Fruit fly (Drosophila melanogaster): Measurements from ENCODE around the gene CG33769.
"Not testable (repeated sequence)": the region's sequence is repeated elsewhere in the genome, so short reads cannot be mapped to it uniquely, and the experiment has no call there.

CG33769 gene

DNA sequence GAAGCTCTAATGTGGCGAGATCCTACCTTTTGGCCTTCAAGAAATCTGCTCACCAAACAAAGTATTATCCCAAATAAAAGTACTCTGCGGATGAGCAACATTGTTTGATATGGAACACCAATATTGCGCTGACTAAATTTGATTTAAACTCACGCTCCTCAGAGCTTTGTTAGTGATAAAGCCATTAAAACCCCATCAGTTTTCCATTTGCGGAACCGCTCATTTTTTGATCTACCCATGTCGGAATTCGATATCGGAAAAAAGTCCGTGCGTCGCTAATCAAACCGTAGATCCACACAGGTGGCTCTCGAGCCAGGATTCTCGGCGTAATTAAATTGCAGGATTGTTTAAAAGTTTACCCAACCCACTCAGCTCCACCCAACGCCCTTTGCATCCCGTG lies 4.7 kb downstream of the CG33769 start, which contains the start of gene CG33772:
TSS of gene CG33772 (minus strand) at position 101 of the 400 bp plus-strand sequence.
- TF ChIP-seq usp (GFP tag; optimal IDR thresholded peaks at IDR 0.05) (no peak), Dll (optimal IDR thresholded peaks at IDR 0.05) (no peak), EcR (GFP tag; optimal IDR thresholded peaks at IDR 0.05) (no peak), pan (optimal IDR thresholded peaks at IDR 0.05) (no peak), psq (optimal IDR thresholded peaks at IDR 0.05) (no peak), CG8478 (optimal IDR thresholded peaks at IDR 0.05) (no peak)

DNA sequence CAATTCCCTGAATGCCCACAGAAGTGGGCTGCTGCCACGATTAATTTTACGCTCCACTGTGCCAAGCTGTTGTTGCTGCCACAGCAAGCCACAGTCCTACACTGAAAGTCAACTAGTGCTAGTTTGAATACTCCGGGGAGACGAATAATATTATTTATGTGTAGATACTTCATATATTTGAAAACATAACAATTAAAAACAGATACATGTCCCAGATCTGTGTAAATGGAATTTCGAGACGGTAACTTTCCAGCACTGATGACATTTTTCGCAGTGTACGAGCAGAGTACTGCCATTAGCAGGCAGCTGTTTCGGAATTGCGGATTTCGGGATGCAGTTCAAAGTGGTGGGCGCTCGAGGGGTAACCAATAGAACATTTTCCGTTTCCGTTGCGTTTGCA lies 17.4 kb downstream of the CG33769 start:
- TF ChIP-seq usp (GFP tag; optimal IDR thresholded peaks at IDR 0.05): no peak
- no peak for TF ChIP-seq CG8478 (optimal IDR thresholded peaks at IDR 0.05)
- TF ChIP-seq EcR (GFP tag; optimal IDR thresholded peaks at IDR 0.05): no peak
- TF ChIP-seq pan (optimal IDR thresholded peaks at IDR 0.05): no peak
- TF ChIP-seq psq (optimal IDR thresholded peaks at IDR 0.05): no peak
- no peak for TF ChIP-seq Dll (optimal IDR thresholded peaks at IDR 0.05)

DNA sequence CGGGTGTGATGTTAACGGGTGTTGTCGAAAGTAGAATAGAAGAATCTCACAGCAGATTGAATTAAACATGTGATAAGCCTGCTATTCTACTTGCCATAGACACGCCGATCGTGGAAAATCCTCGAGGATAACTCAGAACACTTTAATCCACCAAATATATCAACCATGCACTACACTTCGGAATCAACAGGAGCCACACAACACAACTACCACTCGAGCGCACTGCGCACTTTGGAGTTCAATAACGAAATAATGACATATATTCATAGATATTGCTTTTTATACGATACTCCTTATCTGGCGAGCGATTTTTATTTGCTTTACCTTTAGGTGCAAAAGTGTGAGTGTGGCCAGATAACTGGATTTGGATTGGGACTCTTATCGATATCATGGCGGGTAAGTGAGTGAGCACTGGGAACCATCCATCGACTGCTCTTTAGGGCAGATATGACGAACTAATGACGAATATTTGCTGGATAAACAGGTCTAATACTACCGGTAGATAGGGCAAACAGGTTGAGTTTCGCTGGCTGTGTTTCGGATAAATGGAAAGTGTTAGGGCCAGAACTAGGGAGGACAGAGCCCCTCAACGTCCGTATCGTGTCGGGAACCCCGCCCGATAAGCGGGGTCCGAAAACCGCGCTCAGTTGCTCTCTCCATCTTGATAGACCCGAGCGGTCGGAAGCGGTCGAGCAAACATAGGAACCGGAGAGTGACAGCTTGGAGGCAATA lies 21.7 kb downstream of the CG33769 start, which contains the start of gene Jhbp6:
TSS of gene Jhbp6 (plus strand) at position 682 of the 732 bp plus-strand sequence.
- TF ChIP-seq usp (GFP tag; optimal IDR thresholded peaks at IDR 0.05) (no peak), EcR (GFP tag; optimal IDR thresholded peaks at IDR 0.05) (no peak), CG8478 (optimal IDR thresholded peaks at IDR 0.05) (no peak)

DNA sequence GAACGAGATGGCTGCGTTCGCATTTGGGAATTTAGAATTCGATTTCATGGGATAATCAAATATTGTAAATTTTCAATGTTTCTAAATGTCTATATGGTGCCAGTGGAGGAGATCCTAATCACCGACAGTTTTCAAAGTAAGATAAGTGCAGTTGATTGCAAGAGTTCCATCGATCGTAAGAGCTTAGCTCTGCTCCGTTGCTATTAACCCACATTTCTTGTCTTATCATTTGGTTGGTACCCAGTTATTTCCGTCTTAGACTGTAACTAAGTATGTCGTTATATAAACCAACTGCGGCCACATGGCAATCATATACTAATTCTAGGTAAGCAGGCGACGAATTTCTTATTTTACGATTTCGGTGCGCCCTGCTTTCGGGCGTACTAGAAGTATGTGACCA lies 22.4 kb downstream of the CG33769 start:
- TF ChIP-seq usp (GFP tag; optimal IDR thresholded peaks at IDR 0.05) (no peak), pan (optimal IDR thresholded peaks at IDR 0.05) (no peak), Dll (optimal IDR thresholded peaks at IDR 0.05) (no peak), psq (optimal IDR thresholded peaks at IDR 0.05) (no peak), CG8478 (optimal IDR thresholded peaks at IDR 0.05) (no peak), EcR (GFP tag; optimal IDR thresholded peaks at IDR 0.05) (no peak)

DNA sequence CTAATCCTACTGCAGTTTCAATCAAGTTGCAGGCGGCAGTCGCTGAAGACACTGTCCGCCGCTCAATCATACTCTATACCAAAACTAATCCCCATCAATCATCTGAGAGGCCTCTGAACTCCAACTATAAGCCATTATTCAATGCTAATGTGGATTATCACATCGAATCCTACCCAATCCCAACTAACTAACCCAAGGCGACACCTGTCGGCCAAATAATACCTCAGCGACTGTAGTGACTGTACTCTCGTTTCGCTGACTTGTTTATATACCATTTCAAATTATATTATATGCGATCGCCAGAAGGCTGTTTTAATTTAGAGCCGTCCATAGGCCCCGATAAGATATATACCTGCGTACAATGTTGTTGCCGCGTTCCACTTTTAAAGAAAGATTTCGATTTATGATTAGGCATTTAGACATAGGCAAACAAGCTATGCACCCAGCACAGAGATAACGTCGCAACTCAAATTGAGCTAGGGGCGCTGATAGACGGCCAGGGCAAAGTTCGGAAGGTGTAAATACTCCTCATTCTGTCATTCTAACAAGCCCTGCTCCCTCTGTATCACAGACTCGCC lies 24.1 kb downstream of the CG33769 start:
- no peak for TF ChIP-seq pan (optimal IDR thresholded peaks at IDR 0.05)
- no peak for TF ChIP-seq CG8478 (optimal IDR thresholded peaks at IDR 0.05)
- no peak for TF ChIP-seq usp (GFP tag; optimal IDR thresholded peaks at IDR 0.05)

DNA sequence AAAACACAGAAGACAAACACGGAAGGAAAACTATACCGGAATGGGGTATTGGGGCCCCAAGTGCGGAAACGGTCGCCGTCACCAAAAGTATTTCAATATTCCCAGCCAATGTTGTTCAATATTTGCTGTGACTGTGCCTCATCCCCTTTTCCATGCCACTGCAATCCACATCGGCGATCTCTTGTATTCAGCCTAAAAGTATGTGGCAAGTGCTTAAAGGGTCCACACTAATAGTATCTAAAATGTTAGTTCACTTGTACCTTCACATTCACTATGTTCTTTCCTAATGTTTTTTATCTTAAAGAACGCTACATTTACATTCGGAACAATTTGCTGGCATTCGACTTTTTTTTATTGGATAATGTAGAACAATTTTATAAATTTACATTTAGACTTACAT lies 33.2 kb downstream of the CG33769 start:
- TF ChIP-seq usp (GFP tag; optimal IDR thresholded peaks at IDR 0.05): no peak
- TF ChIP-seq pan (optimal IDR thresholded peaks at IDR 0.05): no peak
- TF ChIP-seq Dll (optimal IDR thresholded peaks at IDR 0.05): no peak
- no peak for TF ChIP-seq EcR (GFP tag; optimal IDR thresholded peaks at IDR 0.05)
- TF ChIP-seq psq (optimal IDR thresholded peaks at IDR 0.05): no peak

DNA sequence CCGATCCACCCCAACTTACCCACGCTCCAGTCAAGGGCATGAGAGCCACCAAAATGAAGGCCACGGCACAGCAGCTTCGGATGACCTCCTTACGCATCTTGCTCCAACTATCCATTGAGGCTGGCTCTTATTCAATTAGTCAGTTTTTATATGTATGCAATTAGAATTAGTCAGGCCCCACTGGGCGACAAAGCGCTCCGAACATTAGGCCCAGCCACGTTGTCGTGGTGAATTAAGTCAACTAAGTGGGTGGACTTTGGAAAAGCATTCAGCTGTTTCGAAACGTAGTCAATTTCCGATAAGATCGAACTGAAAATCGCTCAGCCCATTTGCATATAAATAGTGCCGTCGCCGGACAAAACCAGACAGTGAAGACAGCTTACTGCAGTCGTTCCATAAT lies 39.3 kb downstream of the CG33769 start, which contains the start of the genes CG14455 and CG14456:
TSS of gene CG14455 (minus strand) at position 101 of the 400 bp plus-strand sequence.
TSS of gene CG14456 (plus strand) at position 236 of the 400 bp plus-strand sequence.
- no peak for TF ChIP-seq usp (GFP tag; optimal IDR thresholded peaks at IDR 0.05)
- no peak for TF ChIP-seq EcR (GFP tag; optimal IDR thresholded peaks at IDR 0.05)
- TF ChIP-seq Dll (optimal IDR thresholded peaks at IDR 0.05): no peak
- no peak for TF ChIP-seq psq (optimal IDR thresholded peaks at IDR 0.05)
- TF ChIP-seq pan (optimal IDR thresholded peaks at IDR 0.05): no peak
- TF ChIP-seq CG8478 (optimal IDR thresholded peaks at IDR 0.05): no peak

DNA sequence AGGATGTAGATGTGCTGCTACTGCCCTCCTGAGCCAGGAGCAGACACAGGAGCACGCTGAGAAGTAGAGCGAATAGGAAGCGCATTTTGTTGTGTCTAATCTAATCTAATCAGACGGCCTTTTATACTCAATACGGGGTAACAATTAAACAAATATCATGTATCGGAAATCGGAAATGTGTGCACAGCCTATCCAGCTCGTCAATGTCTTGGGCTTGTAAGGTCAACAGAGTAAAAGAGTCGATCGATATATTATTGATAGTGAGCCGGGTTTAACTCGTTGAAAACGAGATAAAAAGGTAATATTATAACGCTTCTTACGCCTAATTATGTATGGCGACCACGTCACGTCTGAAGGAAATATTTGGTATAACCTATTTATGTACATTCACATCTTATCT lies 44.7 kb downstream of the CG33769 start, which contains the start of gene CG14454:
TSS of gene CG14454 (minus strand) at position 101 of the 400 bp plus-strand sequence.
- not testable (repeated sequence) for TF ChIP-seq pan (optimal IDR thresholded peaks at IDR 0.05); psq (optimal IDR thresholded peaks at IDR 0.05); usp (GFP tag; optimal IDR thresholded peaks at IDR 0.05)

DNA sequence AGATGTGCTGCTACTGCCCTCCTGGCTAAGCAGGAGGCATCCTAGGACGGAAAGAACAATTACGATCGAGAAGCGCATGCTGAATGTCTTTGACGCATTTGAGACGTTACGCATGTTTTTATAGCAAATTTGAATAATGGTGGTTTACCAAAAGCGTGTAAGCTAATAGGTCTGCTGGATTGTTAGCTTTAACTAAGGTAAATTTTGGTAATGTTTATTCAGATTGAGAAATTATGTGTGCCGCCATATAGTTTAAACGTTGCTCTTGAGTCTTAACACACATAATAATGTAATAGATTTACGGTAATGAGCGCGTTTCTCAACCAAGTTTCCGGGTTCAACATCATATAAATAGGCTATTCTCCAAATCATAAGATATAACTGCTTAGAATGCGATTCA lies 46.0 kb downstream of the CG33769 start, which contains the start of the genes CG12546 and CG14453:
TSS of gene CG12546 (minus strand) at position 101 of the 400 bp plus-strand sequence.
TSS of gene CG14453 (plus strand) at position 372 of the 400 bp plus-strand sequence.
- no peak for TF ChIP-seq EcR (GFP tag; optimal IDR thresholded peaks at IDR 0.05)

DNA sequence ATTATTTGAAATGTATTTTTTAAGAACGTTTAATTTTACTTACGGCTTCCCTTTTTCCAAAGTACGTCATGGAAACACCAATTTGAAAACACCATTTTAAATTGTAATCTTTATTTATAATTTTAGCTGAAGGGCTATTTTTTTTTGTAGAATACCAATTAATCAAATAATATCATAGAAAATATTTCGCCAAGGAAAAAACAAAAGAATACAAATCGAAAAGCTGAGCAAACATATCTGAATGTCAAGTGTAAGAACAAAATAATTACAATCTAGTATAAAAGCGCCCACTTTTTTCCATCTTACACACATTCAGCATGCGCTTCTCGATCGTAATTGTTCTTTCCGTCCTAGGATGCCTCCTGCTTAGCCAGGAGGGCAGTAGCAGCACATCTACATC lies 47.9 kb downstream of the CG33769 start, which contains the start of gene CG14452:
TSS of gene CG14452 (plus strand) at position 301 of the 400 bp plus-strand sequence.
- TF ChIP-seq usp (GFP tag; optimal IDR thresholded peaks at IDR 0.05): no peak
- no peak for TF ChIP-seq pan (optimal IDR thresholded peaks at IDR 0.05)
- TF ChIP-seq EcR (GFP tag; optimal IDR thresholded peaks at IDR 0.05): no peak
- no peak for TF ChIP-seq Dll (optimal IDR thresholded peaks at IDR 0.05)
- TF ChIP-seq CG8478 (optimal IDR thresholded peaks at IDR 0.05): no peak
- TF ChIP-seq psq (optimal IDR thresholded peaks at IDR 0.05): no peak

DNA sequence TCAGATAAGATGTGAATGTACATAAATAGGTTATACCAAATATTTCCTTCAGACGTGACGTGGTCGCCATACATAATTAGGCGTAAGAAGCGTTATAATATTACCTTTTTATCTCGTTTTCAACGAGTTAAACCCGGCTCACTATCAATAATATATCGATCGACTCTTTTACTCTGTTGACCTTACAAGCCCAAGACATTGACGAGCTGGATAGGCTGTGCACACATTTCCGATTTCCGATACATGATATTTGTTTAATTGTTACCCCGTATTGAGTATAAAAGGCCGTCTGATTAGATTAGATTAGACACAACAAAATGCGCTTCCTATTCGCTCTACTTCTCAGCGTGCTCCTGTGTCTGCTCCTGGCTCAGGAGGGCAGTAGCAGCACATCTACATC lies 49.2 kb downstream of the CG33769 start, which contains the start of gene CG32453:
TSS of gene CG32453 (plus strand) at position 301 of the 400 bp plus-strand sequence.
- not testable (repeated sequence) for TF ChIP-seq psq (optimal IDR thresholded peaks at IDR 0.05); CG8478 (optimal IDR thresholded peaks at IDR 0.05); EcR (GFP tag; optimal IDR thresholded peaks at IDR 0.05)
